Worm (Caenorhabditis elegans) whole organism, L4/young adult: Measurements from ENCODE around the gene T28A8.4.
A peak's percentile ranks its signal among the peaks of the same experiment; 100 is the strongest.

Experiments
- W03F9.2 ChIP-seq: fragments of 150-350 bp; optimal IDR thresholded peaks from 2 replicates; lab custom pipeline; 2014; ENCODE audit warnings: missing biosample characterization, missing genetic modification characterization
- dao-5 ChIP-seq: sonication (generic microtip); optimal IDR thresholded peaks from 2 replicates; lab custom pipeline; 2016; ENCODE audit warnings: missing genotype, missing genetic modification characterization, moderate library complexity, missing compliant biosample characterization
- him-1 ChIP-seq: sonication (generic microtip); optimal IDR thresholded peaks from 2 replicates; lab custom pipeline; 2016; ENCODE audit warnings: missing genotype, missing genetic modification reagents, missing genetic modification characterization, missing compliant biosample characterization

Gene T28A8.4

DNA sequence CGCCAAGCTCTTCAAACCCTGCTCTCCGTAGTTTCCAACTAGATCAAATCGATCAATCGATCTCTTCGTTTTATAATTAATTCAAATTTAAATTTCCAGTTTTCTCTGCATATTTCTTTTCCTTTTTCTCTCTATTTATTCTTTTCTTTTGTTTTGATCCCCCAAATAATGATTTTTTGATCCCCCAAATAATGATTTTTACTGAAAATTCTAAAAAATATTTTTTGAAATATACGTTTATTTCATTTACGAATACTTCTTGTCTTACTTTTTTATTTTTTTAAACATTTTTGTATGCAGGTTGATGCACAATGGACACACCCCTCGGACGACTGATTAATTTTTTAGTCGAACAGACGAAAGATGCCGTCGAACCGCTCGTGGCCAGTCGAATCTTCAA lies at the start of gene T28A8.4:
TSS of gene T28A8.4 (plus strand) at position 301 of the 400 bp plus-strand sequence.
- no peak for TF ChIP-seq dao-5
- TF ChIP-seq him-1: no peak
- TF ChIP-seq W03F9.2 (tag; lab: Kevin White, UChicago): no peak

DNA sequence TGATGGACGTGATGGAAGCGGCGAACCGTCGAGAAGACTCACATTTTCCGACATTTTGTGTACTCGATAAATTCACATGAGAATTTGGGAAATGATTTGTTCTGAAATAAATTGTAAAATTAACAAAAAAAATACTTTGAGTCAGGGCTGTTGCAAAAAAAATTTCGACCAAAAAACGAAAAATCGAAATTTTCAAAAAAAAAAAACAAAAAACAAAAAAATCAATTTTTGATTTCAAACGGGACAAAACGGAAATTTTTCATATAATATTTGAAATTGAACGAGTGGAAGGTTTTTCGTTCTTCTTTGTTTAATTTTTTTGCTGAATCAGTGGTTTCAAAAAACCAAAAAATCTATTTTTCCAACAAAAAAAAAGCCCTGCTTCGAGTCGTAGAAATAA lies 48.3 kb upstream of the T28A8.4 start, which contains the start of gene cua-1:
TSS of gene cua-1 (minus strand) at position 101 of the 400 bp plus-strand sequence.
- TF ChIP-seq W03F9.2 (tag; lab: Kevin White, UChicago): no peak
- TF ChIP-seq dao-5: no peak
- TF ChIP-seq him-1: no peak

DNA sequence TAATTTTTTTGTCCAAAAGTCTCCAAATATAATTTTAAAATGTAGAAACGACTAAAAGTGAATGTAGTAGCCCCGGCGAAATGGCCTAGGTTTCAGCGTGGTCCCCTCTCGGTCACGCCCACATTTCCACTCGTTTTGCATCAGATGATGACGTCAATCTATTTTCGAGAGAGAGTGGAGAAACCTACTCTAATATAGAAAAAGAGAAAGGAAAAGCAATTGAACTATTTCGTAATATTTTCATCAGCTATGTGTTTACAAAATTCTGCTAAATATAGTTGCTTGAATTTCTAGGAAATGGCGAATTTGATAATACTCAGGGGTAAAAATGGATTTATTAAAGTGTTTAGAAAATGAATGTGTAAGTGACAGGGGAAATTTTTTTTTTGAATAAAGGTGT lies 47.7 kb upstream of the T28A8.4 start:
- no peak for TF ChIP-seq W03F9.2 (tag; lab: Kevin White, UChicago)
- TF ChIP-seq dao-5: no peak
- no peak for TF ChIP-seq him-1

DNA sequence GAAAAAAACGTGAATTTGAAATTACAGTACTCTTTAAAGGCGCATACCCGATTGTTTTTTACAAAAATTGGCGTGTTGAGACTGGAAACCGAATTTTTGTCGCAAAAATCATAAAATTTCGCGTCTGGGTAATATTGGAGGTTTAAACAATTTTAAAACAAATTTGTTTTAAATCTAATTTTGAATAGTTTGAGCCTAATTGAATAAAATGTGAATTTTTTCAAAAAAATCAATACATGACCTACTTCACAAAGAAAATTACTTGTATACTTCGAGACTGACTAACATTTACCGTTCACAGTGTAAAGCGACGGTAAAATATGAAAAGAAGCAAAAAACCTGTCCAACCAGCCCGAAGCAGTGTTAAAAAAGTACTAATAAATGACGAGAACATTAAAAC lies 46.2 kb upstream of the T28A8.4 start:
- TF ChIP-seq dao-5 (no peak), W03F9.2 (tag; lab: Kevin White, UChicago) (no peak), him-1 (no peak)

DNA sequence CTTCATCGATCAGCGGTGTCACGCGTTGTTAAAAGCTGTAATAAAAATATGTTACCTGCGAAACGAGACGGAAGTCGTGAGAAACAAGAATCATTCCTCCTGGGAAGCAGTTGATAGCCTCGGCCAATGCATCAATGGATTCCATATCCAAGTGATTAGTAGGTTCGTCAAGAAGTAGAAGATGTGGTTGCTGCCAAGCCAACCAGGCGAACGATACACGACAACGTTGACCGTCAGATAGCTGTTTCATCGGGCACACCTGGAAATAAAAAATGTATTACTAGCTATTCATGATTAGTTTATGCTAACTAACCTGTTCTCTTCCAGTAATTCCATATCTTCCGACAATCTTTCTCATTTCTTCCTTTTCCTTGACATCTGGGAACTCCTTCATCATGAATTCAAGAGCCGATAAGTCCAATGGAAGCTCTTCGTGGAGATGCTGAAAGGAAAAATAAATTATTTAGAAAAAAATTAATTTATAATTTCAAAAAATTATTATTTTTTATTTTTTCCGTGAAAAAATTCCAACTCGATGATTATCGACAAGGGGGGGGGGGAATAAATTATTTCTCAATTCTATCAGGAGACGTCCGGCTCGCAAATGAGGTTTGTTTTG lies 44.4 kb upstream of the T28A8.4 start, which contains the start of gene tag-164:
TSS of gene tag-164 (plus strand) at position 569 of the 619 bp plus-strand sequence.
- no peak for TF ChIP-seq W03F9.2 (tag; lab: Kevin White, UChicago)
- TF ChIP-seq dao-5: no peak
- no peak for TF ChIP-seq him-1

DNA sequence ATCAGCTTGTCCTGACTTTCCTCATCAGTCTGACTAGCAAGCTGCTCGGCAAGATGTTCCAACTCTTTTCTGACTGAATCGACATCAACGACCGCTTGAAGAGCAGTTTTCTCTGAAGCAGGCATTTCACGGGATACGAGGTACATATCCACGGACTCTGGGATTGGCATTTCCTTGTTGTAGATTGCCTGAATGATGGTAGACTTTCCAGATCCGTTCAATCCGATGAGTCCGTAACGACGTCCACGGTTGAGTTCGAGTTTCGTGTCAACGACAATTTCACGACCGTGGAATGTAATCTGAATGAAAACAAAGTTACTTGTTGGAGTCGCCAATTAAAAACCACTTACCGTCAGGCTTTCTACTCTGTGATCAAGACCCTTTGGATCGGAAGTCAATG lies 41.9 kb upstream of the T28A8.4 start:
- no peak for TF ChIP-seq W03F9.2 (tag; lab: Kevin White, UChicago)
- no peak for TF ChIP-seq dao-5
- no peak for TF ChIP-seq him-1

DNA sequence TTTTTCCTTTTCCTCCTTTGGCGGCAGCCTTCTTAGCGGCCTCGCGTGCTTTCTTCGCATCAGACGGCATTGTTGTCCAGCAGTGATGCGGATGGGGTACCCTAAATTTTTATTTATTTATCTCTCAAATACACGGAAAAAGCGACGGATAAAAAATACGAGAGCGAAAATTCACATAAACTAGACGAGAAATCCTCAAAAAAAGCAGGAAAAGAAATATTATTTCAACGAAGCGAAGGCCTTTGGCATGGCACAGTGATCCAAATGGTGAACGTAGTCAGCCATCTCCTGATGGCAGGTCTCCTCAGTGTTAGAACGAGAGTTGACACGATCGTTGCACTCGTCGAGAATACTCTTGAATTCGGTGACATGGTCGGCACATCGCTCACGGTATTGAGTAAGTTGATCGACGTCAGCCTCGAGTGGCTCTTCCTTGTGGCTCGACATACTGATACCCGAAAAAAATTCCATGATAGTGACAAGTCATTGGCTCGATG lies 41.3 kb upstream of the T28A8.4 start, which contains the start of the genes abcf-2 and T27E9.2:
TSS of gene abcf-2 (minus strand) at position 101 of the 497 bp plus-strand sequence.
TSS of gene T27E9.2 (minus strand) at position 447 of the 497 bp plus-strand sequence.
- TF ChIP-seq W03F9.2 (tag; lab: Kevin White, UChicago): no peak
- no peak for TF ChIP-seq him-1
- no peak for TF ChIP-seq dao-5

DNA sequence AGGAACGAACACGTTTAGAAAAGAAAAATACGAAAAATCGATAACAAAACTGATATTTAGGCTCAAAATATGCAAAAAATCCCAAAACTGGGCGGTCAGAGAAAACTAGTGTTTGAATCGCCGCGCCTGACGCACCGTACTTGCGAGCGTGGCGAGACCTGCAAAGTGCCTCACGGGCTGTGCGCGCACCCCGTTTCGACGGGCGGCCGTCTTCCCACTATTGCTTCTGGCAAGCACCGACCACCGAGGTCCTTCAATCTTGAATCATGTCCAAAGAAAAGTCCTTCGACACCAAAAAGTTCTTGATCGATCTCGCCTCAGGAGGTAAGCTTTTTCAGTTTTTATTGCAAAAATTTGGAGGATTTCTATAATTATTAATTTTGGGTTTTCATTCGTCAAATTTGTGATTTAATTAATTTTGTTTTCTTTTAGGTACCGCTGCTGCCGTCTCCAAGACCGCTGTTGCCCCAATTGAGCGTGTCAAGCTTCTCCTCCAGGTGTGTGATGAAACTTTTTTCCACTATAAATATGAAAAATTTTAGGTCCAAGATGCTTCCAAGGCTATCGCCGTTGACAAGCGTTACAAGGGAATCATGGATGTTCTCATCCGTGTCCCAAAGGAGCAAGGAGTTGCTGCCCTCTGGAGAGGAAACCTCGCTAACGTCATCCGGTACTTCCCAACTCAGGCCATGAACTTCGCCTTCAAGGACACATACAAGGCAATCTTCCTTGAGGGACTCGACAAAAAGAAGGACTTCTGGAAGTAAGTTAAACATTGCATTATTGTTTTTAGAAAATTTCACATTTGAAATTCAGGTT lies 40.3 kb upstream of the T28A8.4 start, which contains the start of gene ant-1.1:
TSS of gene ant-1.1 (plus strand) at position 199 of the 819 bp plus-strand sequence.
- TF ChIP-seq W03F9.2 (tag; lab: Kevin White, UChicago) (peak; percentile 88), dao-5 (no peak), him-1 (peak; percentile 38)

DNA sequence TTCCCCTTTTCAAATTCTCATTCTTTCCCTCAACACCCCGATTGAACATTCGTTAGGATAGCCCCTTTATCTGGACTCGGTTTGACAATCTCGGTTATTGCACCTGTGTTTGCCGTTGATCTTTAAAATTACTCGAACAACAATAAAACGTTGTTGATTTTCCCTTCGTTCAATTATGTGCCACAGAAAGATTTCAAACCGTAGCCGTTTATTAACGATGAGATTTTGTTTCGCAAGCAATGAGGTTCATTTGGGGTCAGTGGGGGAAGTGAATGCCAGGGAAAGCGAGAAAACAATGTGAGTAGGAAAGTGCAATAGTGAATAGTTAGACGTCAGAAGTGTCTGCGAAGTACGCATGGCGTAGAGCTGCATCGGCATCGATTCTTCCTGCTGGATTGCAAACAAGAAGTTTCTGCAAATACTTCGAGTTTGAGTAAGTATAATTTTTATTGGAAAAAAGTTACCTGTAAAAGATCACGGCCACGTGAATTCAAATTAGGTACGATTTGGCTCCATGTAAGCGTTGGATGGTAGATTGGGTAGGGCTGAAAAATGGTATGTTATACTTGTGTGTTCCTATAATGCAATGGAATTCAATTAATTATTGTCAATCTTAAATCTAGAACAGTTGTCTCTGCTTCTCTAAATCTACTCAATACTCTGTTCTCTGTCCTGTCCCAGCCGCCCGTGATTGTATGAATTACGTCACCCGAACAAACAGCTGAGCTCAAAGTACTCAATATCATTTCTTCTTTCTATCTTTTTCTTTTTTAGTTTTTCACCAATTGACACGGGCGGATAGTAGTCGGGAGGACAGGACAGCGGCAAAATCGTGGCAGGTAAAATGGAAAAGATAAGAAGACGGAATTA lies 38.8 kb upstream of the T28A8.4 start, which contains the start of gene kel-3:
TSS of gene kel-3 (plus strand) at position 328 of the 870 bp plus-strand sequence.
- TF ChIP-seq W03F9.2 (tag; lab: Kevin White, UChicago) (peak; percentile 40), him-1 (peak; percentile 41), dao-5 (peak; percentile 75)

DNA sequence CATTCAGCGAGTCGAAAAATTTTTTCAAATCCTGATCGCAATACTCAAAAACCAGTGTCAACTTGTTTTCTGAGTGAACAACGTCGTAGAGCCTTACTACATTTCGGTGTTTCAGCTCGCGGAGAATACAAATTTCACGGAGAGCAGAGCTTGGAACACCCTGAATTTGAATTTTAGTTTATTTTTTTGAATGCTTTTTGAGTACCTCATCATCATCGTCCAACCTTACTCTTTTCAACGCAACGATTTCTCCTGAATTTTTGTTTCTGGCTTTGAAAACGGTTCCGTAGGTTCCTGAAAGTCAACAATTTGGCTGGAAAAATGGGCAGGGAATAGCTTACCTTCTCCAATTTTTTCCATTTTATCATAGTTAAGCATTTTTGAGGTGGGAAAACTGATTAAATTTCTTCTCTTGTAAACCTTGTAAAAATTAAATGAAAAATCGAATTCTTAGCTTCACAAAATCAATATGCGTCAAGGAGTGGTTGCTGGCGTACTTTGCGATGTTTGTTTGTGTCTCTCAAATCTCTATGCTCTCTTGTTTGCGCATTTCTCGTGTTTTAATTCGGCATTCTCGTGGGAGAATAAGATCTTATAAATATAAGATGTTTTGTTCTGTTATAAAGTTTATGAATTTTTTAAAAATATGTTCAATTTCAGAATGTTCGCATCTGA lies 37.4 kb upstream of the T28A8.4 start, which contains the start of gene cdk-5:
TSS of gene cdk-5 (minus strand) at position 425 of the 675 bp plus-strand sequence.
- TF ChIP-seq him-1 (peak; percentile 6), dao-5 (no peak), W03F9.2 (tag; lab: Kevin White, UChicago) (peak; percentile 87)

DNA sequence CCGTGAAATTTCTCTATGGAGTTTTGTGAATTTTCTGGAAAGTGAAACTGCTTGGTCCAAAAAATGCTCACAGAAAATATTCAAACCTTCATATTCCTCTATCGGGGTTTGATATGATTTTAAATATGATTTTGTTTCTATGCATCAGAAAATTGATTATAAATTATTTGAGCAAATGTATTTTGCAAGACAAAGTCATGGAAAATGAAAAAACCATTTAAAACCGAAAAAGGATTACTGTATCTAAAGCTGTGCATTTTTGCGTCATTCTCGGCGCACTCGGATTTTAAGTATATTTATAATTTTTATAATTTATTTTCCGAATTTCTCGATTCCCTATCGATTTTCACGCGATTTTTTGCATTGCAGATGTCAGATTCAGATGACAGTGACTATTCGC lies 32.0 kb upstream of the T28A8.4 start, which contains the start of gene pssy-2:
TSS of gene pssy-2 (plus strand) at position 301 of the 400 bp plus-strand sequence.
- no peak for TF ChIP-seq W03F9.2 (tag; lab: Kevin White, UChicago)
- no peak for TF ChIP-seq dao-5
- TF ChIP-seq him-1: no peak

DNA sequence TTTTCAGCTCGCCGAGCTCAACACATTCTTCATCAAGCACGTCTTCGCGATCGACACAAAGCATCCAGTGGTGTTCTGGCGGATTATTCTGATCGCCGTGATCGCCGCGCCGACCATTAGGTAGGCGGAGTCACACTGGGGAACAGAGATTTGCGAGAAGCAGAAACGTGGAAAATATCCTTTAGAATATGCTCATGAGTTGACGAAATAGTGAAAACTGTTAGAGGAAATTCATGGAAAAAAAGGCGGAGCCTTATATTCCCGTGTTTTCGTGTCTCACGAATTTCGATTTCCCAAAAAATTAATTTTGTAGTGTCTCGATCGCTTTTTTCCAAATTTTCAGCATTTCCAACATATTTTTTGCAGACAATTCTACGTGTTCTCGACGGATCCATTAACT lies 29.0 kb upstream of the T28A8.4 start:
- TF ChIP-seq him-1 (no peak), dao-5 (no peak), W03F9.2 (tag; lab: Kevin White, UChicago) (no peak)

DNA sequence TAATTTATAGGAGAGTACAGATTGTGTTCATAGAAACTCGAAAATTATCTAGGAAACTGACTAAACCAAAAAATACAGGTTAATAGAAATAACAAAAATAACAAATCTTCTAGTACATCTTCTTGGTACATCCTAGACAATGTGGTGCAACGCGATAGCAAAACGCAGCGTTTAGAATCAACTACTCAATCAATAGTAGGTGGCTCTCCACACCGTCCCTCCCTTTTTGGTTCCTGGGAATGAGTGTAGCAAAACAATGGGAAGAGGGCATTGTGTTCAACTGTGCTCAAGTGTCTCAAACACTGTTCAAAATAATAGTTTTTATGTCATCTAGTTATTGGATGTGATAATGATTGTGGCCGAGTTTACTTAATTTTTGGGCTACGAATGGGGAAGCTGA lies 26.8 kb upstream of the T28A8.4 start, which contains the start of gene T27E9.6:
TSS of gene T27E9.6 (minus strand) at position 101 of the 400 bp plus-strand sequence.
- TF ChIP-seq him-1 (no peak), dao-5 (no peak), W03F9.2 (tag; lab: Kevin White, UChicago) (no peak)
